Worm (Caenorhabditis elegans): ENCODE results near the gene sek-6.

DNA sequence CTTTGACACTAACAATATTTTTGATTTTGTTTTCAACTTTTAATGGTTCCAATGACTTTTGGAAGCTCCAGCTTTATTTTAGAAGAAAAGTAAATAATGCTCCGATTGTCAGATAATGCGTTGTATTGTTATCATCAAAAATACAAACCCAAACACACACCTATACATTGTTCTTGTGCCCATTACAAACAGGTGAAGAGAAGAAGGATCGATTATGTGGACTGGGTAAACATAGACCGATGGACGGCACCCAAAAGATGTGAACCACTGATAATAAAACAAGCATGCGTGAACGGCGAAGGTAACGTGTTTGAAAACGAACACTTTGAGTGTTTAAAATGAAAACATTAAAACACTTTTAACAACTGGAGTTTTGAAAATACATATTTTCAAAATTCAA lies 43.8 kb upstream of the sek-6 start:
- TF ChIP-seq ceh-44 (GFP tag; IDR thresholded peaks at IDR 0.05), result no peak
- no peak for TF ChIP-seq fkh-10 (GFP tag; optimal IDR thresholded peaks at IDR 0.05)
- TF ChIP-seq duxl-1 (tag; optimal IDR thresholded peaks at IDR 0.05; ENCODE audit: poor library complexity), result no peak
- no peak for TF ChIP-seq ama-1 (optimal IDR thresholded peaks at IDR 0.05)

All from whole organism, L4 larva.